Worm (Caenorhabditis elegans): ENCODE data around the gene Y9C12A.1.

- TF ChIP-seq duxl-1 (tag; optimal IDR thresholded peaks at IDR 0.05; ENCODE audit: poor library complexity) (no peak), ztf-11 (tag; optimal IDR thresholded peaks at IDR 0.05) (no peak), lin-13 (GFP tag; optimal IDR thresholded peaks at IDR 0.05) (no peak), ama-1 (optimal IDR thresholded peaks at IDR 0.05) (no peak), dmd-6 (GFP tag; IDR thresholded peaks at IDR 0.05) (no peak), madf-9 (GFP tag; conservative IDR thresholded peaks at IDR 0.05) (no peak), nhr-42 (GFP tag; IDR thresholded peaks at IDR 0.05) (no peak), fos-1 (tag; optimal IDR thresholded peaks at IDR 0.05) (no peak)
These were observed 13.7 kb upstream of the Y9C12A.1 start for ce11 chrX:696253-696652.
